Worm (Caenorhabditis elegans) whole organism, midembryonic: ENCODE data around the gene C55A6.7.

Experiments used
- cog-1 ChIP-seq: sonication (generic microtip); optimal IDR thresholded peaks from 2 replicates; lab custom pipeline; 2016; ENCODE audit warnings: missing genetic modification characterization, missing compliant biosample characterization
- flt-1 ChIP-seq: fragments of 200-800 bp; sonication (Bioruptor generic); IDR thresholded peaks from 2 replicates; pipeline ENCODE4 v1.3.6; 2022; ENCODE audit warnings: missing genetic modification characterization, missing compliant biosample characterization
- med-1 ChIP-seq: sonication (generic microtip); optimal IDR thresholded peaks from 2 replicates; lab custom pipeline; 2017; ENCODE audit warnings: missing genetic modification characterization, mild to moderate bottlenecking, missing compliant biosample characterization, antibody characterized with exemption, missing genetic modification reagents; ENCODE audit not compliant: insufficient read depth
- ref-1 ChIP-seq: fragments of 200-800 bp; sonication (Bioruptor generic); conservative IDR thresholded peaks from 2 replicates; pipeline ENCODE4 v1.3.6; 2022; ENCODE audit warnings: missing genetic modification reagents, missing genetic modification characterization, missing compliant biosample characterization
- ztf-23 ChIP-seq: fragments of 200-800 bp; sonication (Bioruptor generic); IDR thresholded peaks from 2 replicates; pipeline ENCODE4 v1.3.6; 2022; ENCODE audit warnings: missing genetic modification reagents, missing genetic modification characterization, missing compliant biosample characterization
- ztf-29 ChIP-seq: fragments of 200-800 bp; sonication (Bioruptor generic); IDR thresholded peaks from 2 replicates; pipeline ENCODE4 v1.3.6; 2022; ENCODE audit warnings: missing genetic modification reagents, missing genetic modification characterization, missing compliant biosample characterization

DNA sequence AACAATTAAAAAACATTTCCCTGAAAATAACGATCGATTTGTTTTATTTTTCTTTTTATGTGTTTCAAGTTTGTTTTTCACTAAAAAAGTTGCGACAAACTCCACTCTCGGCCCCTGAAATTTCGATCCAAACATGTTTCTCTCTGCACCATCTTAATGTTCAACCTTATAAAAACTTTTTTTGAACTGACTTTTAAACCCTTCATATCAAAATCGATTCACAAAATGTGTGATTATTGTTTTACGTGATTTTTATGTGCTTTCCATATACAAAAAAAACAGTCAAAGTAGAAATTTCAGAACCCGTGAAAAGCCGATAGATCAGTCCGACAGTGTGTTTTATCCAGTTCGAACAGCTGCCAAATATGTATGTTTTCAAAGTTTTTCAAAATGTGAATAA lies 7.2 kb upstream of the C55A6.7 start, which contains the start of gene ccch-1:
- no peak for TF ChIP-seq med-1
- no peak for TF ChIP-seq ref-1 (GFP tag; lab: Robert Waterston, UW)
- no peak for TF ChIP-seq cog-1 (tag; lab: Kevin White, UChicago)
- no peak for TF ChIP-seq ztf-29 (GFP tag; lab: Robert Waterston, UW)
- no peak for TF ChIP-seq flt-1 (GFP tag; lab: Robert Waterston, UW)
- TF ChIP-seq ztf-23 (GFP tag; lab: Robert Waterston, UW): no peak
